Worm (Caenorhabditis elegans): ENCODE data around the gene npr-41.

- TF ChIP-seq cog-1 (tag; optimal IDR thresholded peaks at IDR 0.05) (no peak), T22C8.4 (GFP tag; IDR thresholded peaks at IDR 0.05) (no peak), tab-1 (GFP tag; IDR thresholded peaks at IDR 0.05) (no peak), ztf-29 (GFP tag; IDR thresholded peaks at IDR 0.05) (no peak), flt-1 (GFP tag; IDR thresholded peaks at IDR 0.05) (no peak)
Measured at ce11 chrII:11472542-11472941, 37.9 kb upstream of the npr-41 start.
